Worm (Caenorhabditis elegans): ENCODE results near the gene lin-14.

DNA sequence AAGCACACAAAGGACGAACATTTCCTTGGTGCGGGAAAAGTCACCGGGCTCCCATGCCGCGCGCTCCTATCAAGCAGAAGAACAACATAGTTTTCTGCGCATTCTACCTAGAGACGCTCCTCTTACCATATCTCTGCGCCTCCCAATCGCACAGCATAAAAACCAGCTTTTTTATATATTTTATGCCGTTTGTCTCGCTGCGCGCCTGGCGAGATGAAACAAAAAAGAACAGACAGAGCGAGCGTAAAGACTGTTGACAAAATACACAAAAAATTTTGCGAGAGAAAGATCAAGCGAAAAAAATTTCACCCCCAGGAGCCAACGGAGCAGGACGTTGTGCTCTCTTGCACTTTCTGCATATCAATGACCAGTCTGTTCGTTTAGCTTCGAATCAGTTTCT lies 12.4 kb downstream of the lin-14 start:
- TF ChIP-seq ama-1 (optimal IDR thresholded peaks at IDR 0.05), result no peak
- TF ChIP-seq dmd-8 (GFP tag; IDR thresholded peaks at IDR 0.05), result peak; percentile 51; the same call in 1 of the 2 replicates
- TF ChIP-seq F37D6.2 (tag; optimal IDR thresholded peaks at IDR 0.05), result no peak
- no peak for TF ChIP-seq pqm-1 (tag; optimal IDR thresholded peaks at IDR 0.05)
- no peak for TF ChIP-seq aly-2 (tag; optimal IDR thresholded peaks at IDR 0.05)
- TF ChIP-seq lsy-2 (tag; optimal IDR thresholded peaks at IDR 0.05), result no peak
- no peak for TF ChIP-seq tra-1 (GFP tag; IDR thresholded peaks at IDR 0.05)
- TF ChIP-seq nhr-28 (tag; optimal IDR thresholded peaks at IDR 0.05), result no peak
- no peak for TF ChIP-seq unc-62 (GFP tag; optimal IDR thresholded peaks at IDR 0.05 in 1 of 2)
- TF ChIP-seq unc-62 (tag; optimal IDR thresholded peaks at IDR 0.05), result no peak
- no peak for TF ChIP-seq fkh-10 (GFP tag; optimal IDR thresholded peaks at IDR 0.05)
- no peak for TF ChIP-seq egl-27 (tag; optimal IDR thresholded peaks at IDR 0.05)
- TF ChIP-seq nhr-237 (tag; optimal IDR thresholded peaks at IDR 0.05), result no peak

Measured in whole organism, L4 larva.